Worm (Caenorhabditis elegans): ENCODE measurements around the gene R09F10.1.

Gene R09F10.1

ce11 chrX:8362379-8362778, 39.0 kb downstream of the R09F10.1 start:
- no peak for TF ChIP-seq W03F9.2 (tag; optimal IDR thresholded peaks at IDR 0.05)
- no peak for TF ChIP-seq him-1 (tag; optimal IDR thresholded peaks at IDR 0.05)
- TF ChIP-seq dao-5 (tag; optimal IDR thresholded peaks at IDR 0.05) = no peak

DNA sequence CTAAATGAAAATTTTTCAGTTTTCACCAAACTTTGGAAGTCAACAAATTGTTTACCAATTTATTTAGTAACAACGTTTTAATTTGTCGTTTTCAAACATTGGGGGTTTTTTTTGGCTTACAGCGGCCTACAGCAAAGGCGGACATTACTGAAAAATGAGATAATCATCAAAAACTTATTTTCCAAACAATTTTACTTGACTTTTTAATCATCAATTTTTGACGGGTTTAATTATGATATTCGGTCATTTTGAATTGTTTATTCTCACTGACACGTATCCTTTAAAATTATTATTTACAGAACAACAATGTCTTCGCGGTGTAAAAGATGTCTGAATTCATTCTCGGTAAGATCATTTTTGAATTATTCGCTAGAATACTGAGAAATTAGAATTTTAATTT, 44.2 kb downstream of the R09F10.1 start, which contains the start of gene F40B5.2:
F40B5.2 (plus strand) TSS at position 301 of the 400 bp plus-strand sequence.
- TF ChIP-seq dao-5 (tag; optimal IDR thresholded peaks at IDR 0.05) (no peak), W03F9.2 (tag; optimal IDR thresholded peaks at IDR 0.05) (no peak), him-1 (tag; optimal IDR thresholded peaks at IDR 0.05) (no peak)

DNA sequence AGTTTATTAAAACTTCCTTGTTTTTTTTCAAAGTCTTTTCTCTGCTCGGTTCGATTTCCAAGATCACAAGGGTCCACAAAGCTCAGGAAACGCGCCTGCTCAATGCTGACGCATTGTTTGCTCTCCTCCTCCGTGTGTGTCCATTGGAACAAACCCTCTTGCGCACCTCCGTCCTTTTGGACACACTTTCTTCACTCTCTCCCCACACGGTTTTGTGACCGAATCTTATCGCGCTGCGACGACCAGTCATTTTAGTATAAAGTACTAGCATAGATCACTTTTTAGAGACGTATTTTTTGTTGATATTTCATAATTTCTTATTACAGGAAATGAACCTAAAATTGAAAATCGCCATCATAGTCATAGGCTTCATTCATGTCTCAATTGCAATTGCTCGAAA, 44.8 kb downstream of the R09F10.1 start:
- no peak for TF ChIP-seq dao-5 (tag; optimal IDR thresholded peaks at IDR 0.05)
- TF ChIP-seq him-1 (tag; optimal IDR thresholded peaks at IDR 0.05) = peak; percentile 42
- TF ChIP-seq W03F9.2 (tag; optimal IDR thresholded peaks at IDR 0.05) = peak; percentile 62

- TF ChIP-seq him-1 (tag; optimal IDR thresholded peaks at IDR 0.05) (no peak), W03F9.2 (tag; optimal IDR thresholded peaks at IDR 0.05) (no peak), dao-5 (tag; optimal IDR thresholded peaks at IDR 0.05) (no peak)
Observed at ce11 chrX:8371906-8372305, 48.5 kb downstream of the R09F10.1 start, which contains the start of gene nep-15. nep-15 (plus strand) TSS chrX:8372206.

Measured in whole organism, L4/young adult.